Fruit fly (Drosophila melanogaster) whole organism, prepupa: ENCODE data around the gene Spn100A.

Experiments used
- CG15336 ChIP-seq: fragments of 200-800 bp; sonication (Bioruptor generic); IDR thresholded peaks from 2 replicates; pipeline ENCODE4 v1.3.6; 2022; ENCODE audit warnings: missing biosample characterization, missing genetic modification characterization
- CG1621 ChIP-seq: fragments of 200-800 bp; sonication (Bioruptor generic); optimal IDR thresholded peaks from 3 replicates; lab custom pipeline; 2018; ENCODE audit warnings: missing biosample characterization, mild to moderate bottlenecking, missing genetic modification characterization
- CG3919 ChIP-seq: fragments of 200-800 bp; sonication (Bioruptor generic); optimal IDR thresholded peaks from 3 replicates; lab custom pipeline; 2016; ENCODE audit warnings: missing biosample characterization, missing genetic modification characterization
- CG6276 ChIP-seq: fragments of 200-800 bp; sonication (Bioruptor generic); optimal IDR thresholded peaks from 2 replicates; lab custom pipeline; 2017; ENCODE audit warnings: missing biosample characterization, mild to moderate bottlenecking, missing genetic modification characterization
- CG7368 ChIP-seq: fragments of 200-800 bp; sonication (Bioruptor generic); optimal IDR thresholded peaks from 3 replicates; lab custom pipeline; 2016; ENCODE audit warnings: missing biosample characterization, missing genetic modification characterization
- CG9139 ChIP-seq: fragments of 200-800 bp; sonication (Bioruptor generic); optimal IDR thresholded peaks from 3 replicates; lab custom pipeline; 2017; ENCODE audit warnings: missing biosample characterization, mild to moderate bottlenecking, missing genetic modification characterization
- Hr38 ChIP-seq: sonication (Bioruptor generic); optimal IDR thresholded peaks from 2 replicates; lab custom pipeline; 2016; ENCODE audit warnings: missing biosample characterization, missing genetic modification characterization
- Met ChIP-seq: fragments of 200-800 bp; sonication (Bioruptor generic); optimal IDR thresholded peaks from 3 replicates; lab custom pipeline; 2016; ENCODE audit warnings: missing biosample characterization, missing genetic modification characterization
- OdsH ChIP-seq: fragments of 200-800 bp; sonication (Bioruptor generic); optimal IDR thresholded peaks from 3 replicates; lab custom pipeline; 2016; ENCODE audit warnings: missing biosample characterization, missing genetic modification characterization
- dac ChIP-seq: fragments of 200-800 bp; sonication (Bioruptor generic); optimal IDR thresholded peaks from 2 replicates; lab custom pipeline; 2017; ENCODE audit warnings: missing biosample characterization, mild to moderate bottlenecking, missing genetic modification characterization
- fd59A ChIP-seq: fragments of 200-800 bp; sonication (Bioruptor generic); optimal IDR thresholded peaks from 2 replicates; lab custom pipeline; 2017; ENCODE audit warnings: missing biosample characterization, mild to moderate bottlenecking, missing genetic modification characterization, missing genetic modification reagents
- fd85E ChIP-seq: fragments of 200-800 bp; sonication (Bioruptor generic); optimal IDR thresholded peaks from 3 replicates; lab custom pipeline; 2016; ENCODE audit warnings: missing biosample characterization, missing genetic modification characterization
- net ChIP-seq: fragments of 200-800 bp; sonication (Bioruptor generic); optimal IDR thresholded peaks from 3 replicates; lab custom pipeline; 2016; ENCODE audit warnings: missing biosample characterization, missing genetic modification characterization
- svp ChIP-seq: fragments of 200-800 bp; sonication (Bioruptor generic); peaks from one replicate; lab custom pipeline; 2016; ENCODE audit warnings: missing biosample characterization, missing genetic modification characterization

DNA sequence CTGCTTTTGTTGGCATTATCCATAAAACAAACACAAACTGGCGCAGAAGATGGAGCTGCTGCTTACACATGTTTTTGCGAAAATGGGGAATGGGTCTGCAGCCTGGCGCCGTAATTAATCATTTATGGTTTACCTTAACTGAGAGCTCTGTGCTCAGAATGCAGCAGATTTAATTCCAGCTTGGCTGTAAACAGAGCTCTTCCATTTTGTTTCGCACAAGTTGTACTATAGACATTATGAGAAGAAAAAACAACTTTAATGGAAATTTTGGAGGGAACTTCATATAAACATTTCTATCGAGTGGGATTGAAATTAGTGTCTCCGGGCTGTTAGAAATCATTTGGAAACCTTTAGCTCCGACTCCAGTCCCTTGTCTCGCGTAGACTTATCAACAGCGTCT is 35.3 kb downstream of the Spn100A start, which contains the start of gene eIF4H2:
- TF ChIP-seq OdsH (GFP tag; lab: Kevin White, UChicago) (no peak), Met (GFP tag; lab: Kevin White, UChicago) (no peak), Hr38 (no peak), CG9139 (GFP tag; lab: Kevin White, UChicago) (no peak), fd59A (GFP tag; lab: Kevin White, UChicago) (no peak), CG15336 (GFP tag; lab: Robert Waterston, UW) (no peak), CG1621 (tag; lab: Kevin White, UChicago) (no peak), CG6276 (GFP tag; lab: Kevin White, UChicago) (no peak), dac (GFP tag; lab: Kevin White, UChicago) (no peak), fd85E (GFP tag; lab: Kevin White, UChicago) (no peak), CG3919 (GFP tag; lab: Kevin White, UChicago) (no peak), CG7368 (no peak), svp (GFP tag; lab: Kevin White, UChicago) (no peak), net (GFP tag; lab: Kevin White, UChicago) (no peak)
